Fruit fly (Drosophila melanogaster) whole organism, embryonic: ENCODE data around the gene Ror.
A peak's percentile ranks its signal among the peaks of the same experiment; 100 is the strongest.

Source experiments
- Ada2b ChIP-seq: fragments of 200-800 bp; sonication (Bioruptor generic); IDR thresholded peaks from 2 replicates; pipeline ENCODE4 v1.3.6; 2022; ENCODE audit warnings: missing biosample characterization, missing genetic modification characterization
- Adf1 ChIP-seq: fragments of 200-800 bp; sonication (Bioruptor generic); IDR thresholded peaks from 2 replicates; pipeline ENCODE4 v1.3.6; 2022; ENCODE audit warnings: missing biosample characterization, missing genetic modification characterization
- Atf3 ChIP-seq: fragments of 200-800 bp; sonication (Bioruptor generic); optimal IDR thresholded peaks from 3 replicates; lab custom pipeline; 2016; ENCODE audit warnings: missing biosample characterization, missing genetic modification characterization
- Atf6 ChIP-seq: fragments of 200-800 bp; sonication (Bioruptor generic); IDR thresholded peaks from 2 replicates; pipeline ENCODE4 v1.3.6; 2022; ENCODE audit warnings: missing biosample characterization, missing genetic modification characterization
- BtbVII ChIP-seq: fragments of 200-800 bp; sonication (Bioruptor generic); optimal IDR thresholded peaks from 3 replicates; lab custom pipeline; 2017; ENCODE audit warnings: missing biosample characterization, mild to moderate bottlenecking, missing genetic modification characterization
- CG10366 ChIP-seq: fragments of 200-800 bp; sonication (Bioruptor generic); IDR thresholded peaks from 2 replicates; pipeline ENCODE4 v1.3.6; 2022; ENCODE audit warnings: missing biosample characterization, missing genetic modification characterization
- CG12104 ChIP-seq: fragments of 200-800 bp; sonication (Bioruptor generic); optimal IDR thresholded peaks from 3 replicates; lab custom pipeline; 2016; ENCODE audit warnings: missing biosample characterization, missing genetic modification characterization
- CG12299 ChIP-seq: fragments of 200-800 bp; sonication (Bioruptor generic); optimal IDR thresholded peaks from 2 replicates; lab custom pipeline; 2018; ENCODE audit warnings: missing biosample characterization, mild to moderate bottlenecking, missing genetic modification characterization
- CG14860 ChIP-seq: fragments of 200-800 bp; sonication (Bioruptor generic); IDR thresholded peaks from 3 replicates; pipeline ENCODE4 v1.3.6; 2022; ENCODE audit warnings: missing biosample characterization, missing genetic modification characterization; ENCODE audit not compliant: partially characterized antibody
- CG15011 ChIP-seq: fragments of 200-800 bp; sonication (Bioruptor generic); optimal IDR thresholded peaks from 3 replicates; lab custom pipeline; 2018; ENCODE audit warnings: missing biosample characterization, mild to moderate bottlenecking, missing genetic modification characterization
- CG1529 ChIP-seq: fragments of 200-800 bp; sonication (Bioruptor generic); optimal IDR thresholded peaks from 3 replicates; lab custom pipeline; 2018; ENCODE audit warnings: missing biosample characterization, missing genetic modification characterization
- CG15514 ChIP-seq: fragments of 200-800 bp; sonication (Bioruptor generic); optimal IDR thresholded peaks from 3 replicates; lab custom pipeline; 2017; ENCODE audit warnings: missing biosample characterization, missing genetic modification characterization, mild to moderate bottlenecking, moderate library complexity, missing genetic modification reagents
- CG16813 ChIP-seq: fragments of 200-800 bp; sonication (Bioruptor generic); IDR thresholded peaks from 3 replicates; pipeline ENCODE4 v1.3.6; 2022; ENCODE audit warnings: missing biosample characterization, missing genetic modification characterization; ENCODE audit not compliant: partially characterized antibody
- CG16863 ChIP-seq: fragments of 200-800 bp; sonication (Bioruptor generic); optimal IDR thresholded peaks from 3 replicates; lab custom pipeline; 2016; ENCODE audit warnings: missing biosample characterization, missing genetic modification characterization
- CG17359 ChIP-seq: fragments of 200-800 bp; sonication (Bioruptor generic); optimal IDR thresholded peaks from 3 replicates; lab custom pipeline; 2018; ENCODE audit warnings: missing biosample characterization, mild to moderate bottlenecking, missing genetic modification characterization, moderate library complexity
- CG30403 ChIP-seq: fragments of 200-800 bp; sonication (Bioruptor generic); optimal IDR thresholded peaks from 3 replicates; lab custom pipeline; 2016; ENCODE audit warnings: missing biosample characterization, missing genetic modification characterization
- CG34422 ChIP-seq: fragments of 200-800 bp; sonication (Bioruptor generic); IDR thresholded peaks from 3 replicates; pipeline ENCODE4 v1.3.6; 2022; ENCODE audit warnings: missing biosample characterization, missing genetic modification characterization
- CG4282 ChIP-seq: fragments of 200-800 bp; sonication (Bioruptor generic); optimal IDR thresholded peaks from 2 replicates; lab custom pipeline; 2016; ENCODE audit warnings: missing biosample characterization, missing genetic modification characterization
- CG6272 ChIP-seq: fragments of 200-800 bp; sonication (Bioruptor generic); IDR thresholded peaks from 2 replicates; pipeline ENCODE4 v1.3.6; 2022; ENCODE audit warnings: missing biosample characterization, missing genetic modification characterization
- Elba2 ChIP-seq: fragments of 200-800 bp; sonication (Bioruptor generic); optimal IDR thresholded peaks from 3 replicates; lab custom pipeline; 2016; ENCODE audit warnings: missing biosample characterization, missing genetic modification characterization
- Ets65A ChIP-seq: fragments of 200-800 bp; sonication (Bioruptor generic); peaks from one replicate; lab custom pipeline; 2016; ENCODE audit warnings: missing biosample characterization, missing genetic modification characterization
- Fer1 ChIP-seq: fragments of 200-800 bp; sonication (Bioruptor generic); optimal IDR thresholded peaks from 2 replicates; lab custom pipeline; 2017; ENCODE audit warnings: missing biosample characterization, mild to moderate bottlenecking, missing genetic modification characterization
- GATAe ChIP-seq: fragments of 200-800 bp; sonication (Bioruptor generic); conservative IDR thresholded peaks from 2 replicates; pipeline ENCODE4 v1.3.6; 2022; ENCODE audit warnings: missing biosample characterization, missing genetic modification characterization
- Gsc ChIP-seq: fragments of 200-800 bp; sonication (Bioruptor generic); IDR thresholded peaks from 2 replicates; pipeline ENCODE4 v1.3.6; 2022; ENCODE audit warnings: missing biosample characterization, missing genetic modification characterization
- HHEX ChIP-seq: fragments of 200-800 bp; sonication (Bioruptor generic); optimal IDR thresholded peaks from 3 replicates; lab custom pipeline; 2017; ENCODE audit warnings: missing biosample characterization, mild to moderate bottlenecking, missing genetic modification characterization, missing genetic modification reagents
- NFAT ChIP-seq: fragments of 200-800 bp; sonication (Bioruptor generic); IDR thresholded peaks from 2 replicates; pipeline ENCODE4 v1.3.6; 2022; ENCODE audit warnings: missing biosample characterization, missing genetic modification characterization
- NK7.1 ChIP-seq: fragments of 200-800 bp; sonication (Bioruptor generic); optimal IDR thresholded peaks from 3 replicates; lab custom pipeline; 2016; ENCODE audit warnings: missing biosample characterization, missing genetic modification characterization
- Neu2 ChIP-seq: fragments of 200-800 bp; sonication (Bioruptor generic); optimal IDR thresholded peaks from 3 replicates; lab custom pipeline; 2016; ENCODE audit warnings: missing biosample characterization, missing genetic modification characterization, borderline replicate concordance
- Nf-YB ChIP-seq: fragments of 200-800 bp; sonication (Bioruptor generic); optimal IDR thresholded peaks from 3 replicates; lab custom pipeline; 2019; ENCODE audit warnings: missing biosample characterization, mild to moderate bottlenecking, missing genetic modification characterization, moderate library complexity
- Poxn ChIP-seq: fragments of 200-800 bp; sonication (Bioruptor generic); IDR thresholded peaks from 2 replicates; pipeline ENCODE4 v1.3.6; 2022; ENCODE audit warnings: missing biosample characterization, missing genetic modification characterization
- Side ChIP-seq: fragments of 200-800 bp; sonication (Bioruptor generic); optimal IDR thresholded peaks from 2 replicates; lab custom pipeline; 2016; ENCODE audit warnings: missing biosample characterization, missing genetic modification characterization
- Sry-β ChIP-seq: fragments of 200-800 bp; sonication (Bioruptor generic); optimal IDR thresholded peaks from 2 replicates; lab custom pipeline; 2018; ENCODE audit warnings: missing biosample characterization, mild to moderate bottlenecking, missing genetic modification characterization, moderate library complexity
- Trl ChIP-seq, 3 experiments: fragments of >200 bp in 2 of 3; fragments of 200-800 bp in 1 of 3; sonication (Bioruptor generic) in 1 of 3; optimal IDR thresholded peaks; 2 replicates in 1 of 3; 3 replicates in 2 of 3; lab custom pipeline; 2016 to 2017; ENCODE audit warnings: missing biosample characterization in 1 of 3, missing genetic modification characterization in 1 of 3
- az2 ChIP-seq: fragments of 200-800 bp; sonication (Bioruptor generic); optimal IDR thresholded peaks from 3 replicates; lab custom pipeline; 2016; ENCODE audit warnings: missing biosample characterization, missing genetic modification characterization
- cas ChIP-seq: fragments of 200-800 bp; sonication (Bioruptor generic); IDR thresholded peaks from 2 replicates; pipeline ENCODE4 v1.3.6; 2022; ENCODE audit warnings: missing biosample characterization, missing genetic modification characterization
- gem ChIP-seq: fragments of 200-800 bp; sonication (Bioruptor generic); optimal IDR thresholded peaks from 2 replicates; lab custom pipeline; 2019; ENCODE audit warnings: missing biosample characterization, mild to moderate bottlenecking, missing genetic modification characterization, moderate library complexity
- gsb-n ChIP-seq: fragments of 200-800 bp; sonication (Bioruptor generic); optimal IDR thresholded peaks from 3 replicates; lab custom pipeline; 2018; ENCODE audit warnings: missing biosample characterization, mild to moderate bottlenecking, missing genetic modification characterization
- hth ChIP-seq: fragments of >200 bp; optimal IDR thresholded peaks from 2 replicates; lab custom pipeline; 2017; ENCODE audit warnings: inconsistent platforms
- ind ChIP-seq: fragments of 200-800 bp; sonication (Bioruptor generic); optimal IDR thresholded peaks from 3 replicates; lab custom pipeline; 2016; ENCODE audit warnings: missing biosample characterization, missing genetic modification characterization
- lab ChIP-seq: fragments of 200-800 bp; sonication (Bioruptor generic); optimal IDR thresholded peaks from 3 replicates; lab custom pipeline; 2017; ENCODE audit warnings: missing biosample characterization, missing genetic modification characterization, mild to moderate bottlenecking, moderate library complexity, missing genetic modification reagents
- lilli ChIP-seq: fragments of 200-800 bp; sonication (Bioruptor generic); optimal IDR thresholded peaks from 3 replicates; lab custom pipeline; 2016; ENCODE audit warnings: missing biosample characterization, missing genetic modification characterization
- mirr ChIP-seq: fragments of 200-800 bp; sonication (Bioruptor generic); optimal IDR thresholded peaks from 3 replicates; lab custom pipeline; 2018; ENCODE audit warnings: missing biosample characterization, mild to moderate bottlenecking, missing genetic modification characterization
- nau ChIP-seq: fragments of 200-800 bp; sonication (Bioruptor generic); optimal IDR thresholded peaks from 3 replicates; lab custom pipeline; 2017; ENCODE audit warnings: missing biosample characterization, mild to moderate bottlenecking, missing genetic modification characterization, missing genetic modification reagents
- nmo ChIP-seq: fragments of 200-800 bp; sonication (Bioruptor generic); optimal IDR thresholded peaks from 2 replicates; lab custom pipeline; 2018; ENCODE audit warnings: missing biosample characterization, mild to moderate bottlenecking, missing genetic modification characterization, moderate library complexity
- nom ChIP-seq: fragments of 200-800 bp; sonication (Bioruptor generic); optimal IDR thresholded peaks from 2 replicates; lab custom pipeline; 2017; ENCODE audit warnings: missing biosample characterization, missing genetic modification characterization, mild to moderate bottlenecking, moderate library complexity, missing genetic modification reagents
- otp ChIP-seq: fragments of 200-800 bp; sonication (Bioruptor generic); IDR thresholded peaks from 3 replicates; pipeline ENCODE4, ENCODE4 v1.3.6; 2022; ENCODE audit warnings: missing biosample characterization, missing genetic modification characterization
- ranshi ChIP-seq: fragments of 200-800 bp; sonication (Bioruptor generic); IDR thresholded peaks from 2 replicates; pipeline ENCODE4 v1.3.6; 2022; ENCODE audit warnings: missing biosample characterization, missing genetic modification characterization
- row ChIP-seq: fragments of 200-800 bp; sonication (Bioruptor generic); IDR thresholded peaks from 3 replicates; pipeline ENCODE4 v1.3.6; 2022; ENCODE audit warnings: missing biosample characterization, missing genetic modification characterization
- scrt ChIP-seq: fragments of 200-800 bp; sonication (Bioruptor generic); optimal IDR thresholded peaks from 2 replicates; lab custom pipeline; 2018; ENCODE audit warnings: missing biosample characterization, mild to moderate bottlenecking, missing genetic modification characterization, moderate library complexity
- seq ChIP-seq: fragments of 200-800 bp; sonication (Bioruptor generic); IDR thresholded peaks from 2 replicates; pipeline ENCODE4 v1.3.6; 2022; ENCODE audit warnings: missing biosample characterization, missing genetic modification characterization
- sima ChIP-seq: fragments of 200-800 bp; sonication (Bioruptor generic); optimal IDR thresholded peaks from 2 replicates; lab custom pipeline; 2016; ENCODE audit warnings: missing biosample characterization, missing genetic modification characterization
- wdn ChIP-seq: fragments of 200-800 bp; sonication (Bioruptor generic); IDR thresholded peaks from 2 replicates; pipeline ENCODE4 v1.3.6; 2022; ENCODE audit warnings: missing biosample characterization, missing genetic modification characterization
- zen ChIP-seq: fragments of 200-800 bp; sonication (Bioruptor generic); optimal IDR thresholded peaks from 3 replicates; lab custom pipeline; 2018; ENCODE audit warnings: missing biosample characterization, mild to moderate bottlenecking, missing genetic modification characterization, moderate library complexity

Ror gene

DNA sequence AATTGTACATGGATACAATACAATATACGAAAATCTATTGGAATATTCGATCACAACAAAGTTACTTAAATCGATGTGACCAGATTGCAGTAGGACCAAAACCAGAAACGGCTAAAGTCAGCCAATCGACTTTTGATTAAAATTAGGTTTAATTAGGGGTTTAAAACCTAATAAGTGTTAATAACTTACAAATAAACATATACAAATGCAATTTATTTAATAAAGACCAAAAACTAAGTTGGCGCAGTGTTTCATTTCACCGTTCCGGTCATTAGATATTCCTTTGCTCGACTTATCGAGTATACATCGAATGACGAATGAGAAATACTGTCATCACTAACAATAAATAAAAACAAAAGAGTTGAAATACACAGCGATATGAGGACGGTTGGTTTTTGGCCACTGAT, 1.2 kb upstream of the Ror start, which contains the start of the genes bsk and CG31717 (continued):
- TF ChIP-seq CG12104 (GFP tag; lab: Kevin White, UChicago): no peak
- peak; percentile 65 for TF ChIP-seq row (GFP tag; lab: Robert Waterston, UW)
- no peak for TF ChIP-seq Sry-β
- TF ChIP-seq wdn (GFP tag; lab: Robert Waterston, UW): no peak
- no peak for TF ChIP-seq CG34422 (GFP tag; lab: Robert Waterston, UW)
- TF ChIP-seq CG1529: no peak
- no peak for TF ChIP-seq CG15514 (GFP tag; lab: Kevin White, UChicago)
- peak; percentile 60 for TF ChIP-seq nmo (GFP tag; lab: Kevin White, UChicago)
- TF ChIP-seq Ets65A (GFP tag; lab: Kevin White, UChicago): no peak
- no peak for TF ChIP-seq mirr (GFP tag; lab: Kevin White, UChicago)
- no peak for TF ChIP-seq ind (GFP tag; lab: Kevin White, UChicago)
- no peak for TF ChIP-seq Gsc (GFP tag; lab: Robert Waterston, UW)
- no peak for TF ChIP-seq Nf-YB (GFP tag; lab: Kevin White, UChicago)
- no peak for TF ChIP-seq Trl (optimal IDR thresholded peaks at IDR 0.05; lab: Kevin White, UChicago)
- no peak for TF ChIP-seq Trl (GFP tag; optimal IDR thresholded peaks at IDR 0.05; lab: Kevin White, UChicago)
- peak; percentile 83 for TF ChIP-seq Elba2 (GFP tag; lab: Kevin White, UChicago)
- TF ChIP-seq cas (GFP tag; lab: Robert Waterston, UW): no peak
- TF ChIP-seq gem: no peak
- no peak for TF ChIP-seq Atf3 (GFP tag; lab: Kevin White, UChicago)
- TF ChIP-seq CG16863 (GFP tag; lab: Kevin White, UChicago): no peak
- TF ChIP-seq sima: no peak
- no peak for TF ChIP-seq Fer1 (GFP tag; lab: Kevin White, UChicago)
- TF ChIP-seq GATAe: no peak
- TF ChIP-seq az2 (GFP tag; lab: Kevin White, UChicago): no peak
- TF ChIP-seq CG6272: no peak
- no peak for TF ChIP-seq Neu2 (GFP tag; lab: Kevin White, UChicago)
- TF ChIP-seq HHEX (GFP tag; lab: Kevin White, UChicago): no peak
- TF ChIP-seq Poxn: no peak
- no peak for TF ChIP-seq CG4282 (GFP tag; lab: Kevin White, UChicago)
- no peak for TF ChIP-seq nau (GFP tag; lab: Kevin White, UChicago)
- TF ChIP-seq CG17359 (tag; lab: Kevin White, UChicago): no peak
- TF ChIP-seq Atf6 (GFP tag; lab: Robert Waterston, UW): no peak
- no peak for TF ChIP-seq CG15011
- no peak for TF ChIP-seq hth (lab: Kevin White, UChicago)

DNA sequence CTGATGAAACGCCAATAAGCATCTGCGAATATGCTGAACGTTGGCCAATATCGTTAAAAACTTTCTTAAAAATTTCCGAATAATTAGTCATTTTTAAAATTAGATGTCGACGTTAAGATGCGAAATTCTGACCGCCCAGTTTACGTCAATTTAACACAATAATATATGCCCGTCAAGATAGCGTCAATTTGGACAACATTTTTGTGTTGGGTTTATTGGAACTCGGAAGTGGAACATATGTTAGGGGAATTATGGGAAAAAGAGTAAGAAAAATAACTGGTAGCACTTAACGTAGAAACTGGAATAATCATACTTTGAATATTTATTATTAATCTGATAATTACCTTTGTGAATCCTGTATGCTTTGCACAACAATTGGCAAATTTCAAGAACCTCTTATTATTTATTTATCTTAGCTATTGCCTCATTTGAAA, 4.1 kb downstream of the Ror start, which contains the start of gene CG5676:
CG5676 (minus strand) TSS at position 167 of the 434 bp plus-strand sequence.
- TF ChIP-seq BtbVII (GFP tag; lab: Kevin White, UChicago) (no peak), NK7.1 (no peak), seq (GFP tag; lab: Robert Waterston, UW) (no peak), lilli (GFP tag; lab: Kevin White, UChicago) (no peak), lab (no peak), NFAT (GFP tag; lab: Robert Waterston, UW) (no peak), CG12299 (tag; lab: Kevin White, UChicago) (no peak), Ada2b (GFP tag; lab: Robert Waterston, UW) (no peak), CG14860 (GFP tag; lab: Robert Waterston, UW) (no peak), zen (tag; lab: Kevin White, UChicago) (peak; percentile 56), CG30403 (GFP tag; lab: Kevin White, UChicago) (no peak), CG16813 (GFP tag; lab: Robert Waterston, UW) (no peak), CG1529 (no peak), Adf1 (GFP tag; lab: Robert Waterston, UW) (no peak), CG10366 (GFP tag; lab: Robert Waterston, UW) (no peak), ranshi (GFP tag; lab: Robert Waterston, UW) (no peak), otp (GFP tag; lab: Robert Waterston, UW) (no peak), Side (GFP tag; lab: Kevin White, UChicago) (no peak), nom (GFP tag; lab: Kevin White, UChicago) (peak; percentile 4), scrt (GFP tag; lab: Kevin White, UChicago) (no peak), gsb-n (tag; lab: Kevin White, UChicago) (no peak)
